Fruit fly (Drosophila melanogaster): ENCODE measurements around the gene mus201.

dm6 chr2L:8463144-8464106, 25.5 kb downstream of the mus201 start, which contains the start of gene Agpat2:
- TF ChIP-seq br (GFP tag; optimal IDR thresholded peaks at IDR 0.05) (peak; percentile 77), sv (GFP tag; optimal IDR thresholded peaks at IDR 0.05) (peak; percentile 71), psq (GFP tag; optimal IDR thresholded peaks at IDR 0.05) (peak; percentile 72), CG9705 (GFP tag; optimal IDR thresholded peaks at IDR 0.05) (peak; percentile 1), h (GFP tag; optimal IDR thresholded peaks at IDR 0.05) (peak; percentile 89), Mio (GFP tag; optimal IDR thresholded peaks at IDR 0.05) (no peak), Jra (GFP tag; optimal IDR thresholded peaks at IDR 0.05) (no peak), pan (optimal IDR thresholded peaks at IDR 0.05) (no peak), lola (GFP tag; optimal IDR thresholded peaks at IDR 0.05) (no peak), Vsx2 (GFP tag; optimal IDR thresholded peaks at IDR 0.05; ENCODE audit: partially characterized antibody) (no peak), OdsH (GFP tag; optimal IDR thresholded peaks at IDR 0.05) (peak; percentile 79), Hnf4 (GFP tag; optimal IDR thresholded peaks at IDR 0.05) (peak; percentile 56), Dfd (GFP tag; optimal IDR thresholded peaks at IDR 0.05) (no peak)
